Worm (Caenorhabditis elegans) whole organism, late embryonic: ENCODE results near the gene M117.3.
A peak's percentile ranks its signal among the peaks of the same experiment; 100 is the strongest.

ENCODE experiments used
- C38D4.7 ChIP-seq: fragments of 200-800 bp; sonication (Bioruptor generic); optimal IDR thresholded peaks from 2 replicates; lab custom pipeline; 2018; ENCODE audit warnings: mild to moderate bottlenecking, missing genetic modification characterization, moderate library complexity, missing compliant biosample characterization
- F13H6.1 ChIP-seq: sonication (generic microtip); optimal IDR thresholded peaks from 2 replicates; lab custom pipeline; 2016; ENCODE audit warnings: missing genetic modification characterization, missing compliant biosample characterization
- K02D7.2 ChIP-seq: sonication (generic microtip); optimal IDR thresholded peaks from 2 replicates; lab custom pipeline; 2017; ENCODE audit warnings: mild to moderate bottlenecking, missing genetic modification characterization, missing compliant biosample characterization
- K09A11.1 ChIP-seq: sonication (generic microtip); optimal IDR thresholded peaks from 2 replicates; lab custom pipeline; 2017; ENCODE audit warnings: antibody characterized with exemption, mild to moderate bottlenecking, missing genetic modification characterization, missing compliant biosample characterization; ENCODE audit not compliant: insufficient read depth
- ahr-1 ChIP-seq: sonication (generic microtip); optimal IDR thresholded peaks from 2 replicates; lab custom pipeline; 2016; ENCODE audit warnings: missing genetic modification characterization, missing compliant biosample characterization
- ama-1 ChIP-seq: fragments of 150-350 bp; optimal IDR thresholded peaks from 2 replicates; lab custom pipeline; 2014
- ceh-18 ChIP-seq: sonication (generic microtip); optimal IDR thresholded peaks from 2 replicates; lab custom pipeline; 2016; ENCODE audit warnings: missing genetic modification characterization, missing compliant biosample characterization
- ceh-22 ChIP-seq: sonication (generic microtip); optimal IDR thresholded peaks from 2 replicates; lab custom pipeline; 2017; ENCODE audit warnings: missing biosample characterization, missing genetic modification characterization
- ceh-31 ChIP-seq: sonication (generic microtip); optimal IDR thresholded peaks from 2 replicates; lab custom pipeline; 2016; ENCODE audit warnings: missing genetic modification characterization, missing compliant biosample characterization
- ceh-34 ChIP-seq: sonication (generic microtip); optimal IDR thresholded peaks from 2 replicates; lab custom pipeline; 2016; ENCODE audit warnings: mild to moderate bottlenecking, missing genetic modification characterization, missing compliant biosample characterization
- ceh-9 ChIP-seq: sonication (generic microtip); optimal IDR thresholded peaks from 2 replicates; lab custom pipeline; 2016; ENCODE audit warnings: mild to moderate bottlenecking, missing genetic modification characterization, inconsistent platforms, missing compliant biosample characterization
- che-1 ChIP-seq: sonication (generic microtip); optimal IDR thresholded peaks from 2 replicates; lab custom pipeline; 2016; ENCODE audit warnings: mild to moderate bottlenecking, missing genetic modification characterization, missing compliant biosample characterization
- dmd-4 ChIP-seq: sonication (generic microtip); optimal IDR thresholded peaks from 2 replicates; lab custom pipeline; 2016; ENCODE audit warnings: borderline replicate concordance, missing genetic modification characterization, missing compliant biosample characterization
- elt-2 ChIP-seq: sonication (generic microtip); optimal IDR thresholded peaks from 2 replicates; lab custom pipeline; 2016; ENCODE audit warnings: missing genetic modification reagents, missing genetic modification characterization, missing compliant biosample characterization
- eyg-1 ChIP-seq: sonication (generic microtip); optimal IDR thresholded peaks from 2 replicates; lab custom pipeline; 2016; ENCODE audit warnings: missing genotype, missing genetic modification characterization, missing compliant biosample characterization
- fkh-6 ChIP-seq: sonication (generic microtip); optimal IDR thresholded peaks from 2 replicates; lab custom pipeline; 2016; ENCODE audit warnings: missing genetic modification characterization, missing compliant biosample characterization
- gmeb-2 ChIP-seq: sonication (generic microtip); optimal IDR thresholded peaks from 2 replicates; lab custom pipeline; 2016; ENCODE audit warnings: missing genetic modification characterization, inconsistent platforms, missing compliant biosample characterization
- hlh-15 ChIP-seq: sonication (generic microtip); optimal IDR thresholded peaks from 2 replicates; lab custom pipeline; 2016; ENCODE audit warnings: missing genetic modification characterization, missing compliant biosample characterization
- hlh-30 ChIP-seq: sonication (generic microtip); optimal IDR thresholded peaks from 2 replicates; lab custom pipeline; 2017; ENCODE audit warnings: antibody characterized with exemption, missing genetic modification characterization, missing compliant biosample characterization; ENCODE audit not compliant: insufficient read depth
- hlh-6 ChIP-seq: sonication (generic microtip); optimal IDR thresholded peaks from 2 replicates; lab custom pipeline; 2016; ENCODE audit warnings: missing genotype, missing genetic modification characterization, missing compliant biosample characterization
- hlh-8 ChIP-seq: sonication (generic microtip); optimal IDR thresholded peaks from 2 replicates; lab custom pipeline; 2016; ENCODE audit warnings: missing genotype, missing genetic modification characterization, missing compliant biosample characterization
- lim-6 ChIP-seq: sonication (generic microtip); optimal IDR thresholded peaks from 2 replicates; lab custom pipeline; 2016; ENCODE audit warnings: missing genetic modification characterization, missing compliant biosample characterization
- lin-11 ChIP-seq: fragments of 200-800 bp; sonication (Bioruptor generic); optimal IDR thresholded peaks from 2 replicates; lab custom pipeline; 2018; ENCODE audit warnings: mild to moderate bottlenecking, missing genetic modification characterization, missing compliant biosample characterization
- nfya-1 ChIP-seq: sonication (generic microtip); optimal IDR thresholded peaks from 2 replicates; lab custom pipeline; 2017; ENCODE audit warnings: missing genetic modification characterization, mild to moderate bottlenecking, missing compliant biosample characterization, antibody characterized with exemption, moderate library complexity
- nhr-232 ChIP-seq: sonication (generic microtip); optimal IDR thresholded peaks from 2 replicates; lab custom pipeline; 2016; ENCODE audit warnings: missing genetic modification characterization, missing compliant biosample characterization
- npax-4 ChIP-seq: sonication (generic microtip); optimal IDR thresholded peaks from 2 replicates; lab custom pipeline; 2016; ENCODE audit warnings: missing genetic modification characterization, missing compliant biosample characterization
- pag-3 ChIP-seq: sonication (generic microtip); optimal IDR thresholded peaks from 2 replicates; lab custom pipeline; 2016; ENCODE audit warnings: missing compliant biosample characterization, missing genetic modification characterization, borderline replicate concordance
- pax-1 ChIP-seq: fragments of 150-350 bp; optimal IDR thresholded peaks from 2 replicates; lab custom pipeline; 2014; ENCODE audit warnings: missing biosample characterization, missing genetic modification characterization
- pha-4 ChIP-seq: fragments of 150-350 bp; optimal IDR thresholded peaks from 2 replicates; lab custom pipeline; 2018; ENCODE audit warnings: missing biosample characterization, missing genetic modification reagents, missing genetic modification characterization
- pros-1 ChIP-seq: fragments of 150-350 bp; optimal IDR thresholded peaks from 2 replicates; lab custom pipeline; 2014; ENCODE audit warnings: missing biosample characterization, missing genetic modification reagents, missing genetic modification characterization
- rnt-1 ChIP-seq: sonication (generic microtip); optimal IDR thresholded peaks from 2 replicates; lab custom pipeline; 2016; ENCODE audit warnings: missing genetic modification characterization, missing compliant biosample characterization
- sox-4 ChIP-seq: sonication (generic microtip); optimal IDR thresholded peaks from 2 replicates; lab custom pipeline; 2017; ENCODE audit warnings: mild to moderate bottlenecking, missing genetic modification characterization, inconsistent platforms, missing compliant biosample characterization
- syd-9 ChIP-seq: sonication (generic microtip); optimal IDR thresholded peaks from 2 replicates; lab custom pipeline; 2016; ENCODE audit warnings: mild to moderate bottlenecking, missing genetic modification characterization, moderate library complexity, missing compliant biosample characterization
- tbx-7 ChIP-seq: sonication (generic microtip); optimal IDR thresholded peaks from 2 replicates; lab custom pipeline; 2016; ENCODE audit warnings: missing genotype, missing genetic modification characterization, missing compliant biosample characterization

M117.3 gene

ce11 chrIV:11857159-11857565 is 35.2 kb downstream of the M117.3 start (continued):
- peak; percentile 16 for TF ChIP-seq F13H6.1 (tag; lab: Kevin White, UChicago)
- peak; percentile 44 for TF ChIP-seq hlh-6
- peak; percentile 6 for TF ChIP-seq K09A11.1 (tag; lab: Kevin White, UChicago)
- peak; percentile 57 for TF ChIP-seq pag-3
- peak; percentile 47 for TF ChIP-seq dmd-4 (tag; lab: Kevin White, UChicago)
- TF ChIP-seq hlh-30 (tag; lab: Kevin White, UChicago), result no peak
- no peak for TF ChIP-seq hlh-15 (tag; lab: Kevin White, UChicago)
- TF ChIP-seq lim-6 (tag; lab: Kevin White, UChicago), result no peak
- TF ChIP-seq ceh-18 (tag; lab: Kevin White, UChicago), result peak; percentile 92
- TF ChIP-seq tbx-7 (tag; lab: Kevin White, UChicago), result no peak
- TF ChIP-seq elt-2 (tag; lab: Kevin White, UChicago), result peak; percentile 8

ce11 chrIV:11858142-11858541 is 36.1 kb downstream of the M117.3 start, which contains the start of gene let-92:
Gene let-92 (plus strand): TSS chrIV:11858442.
- TF ChIP-seq ceh-34 (tag; lab: Kevin White, UChicago) (no peak), ceh-31 (tag; lab: Kevin White, UChicago) (no peak), ahr-1 (tag; lab: Kevin White, UChicago) (no peak), ceh-18 (tag; lab: Kevin White, UChicago) (no peak), syd-9 (no peak), hlh-8 (tag; lab: Kevin White, UChicago) (no peak)

- TF ChIP-seq pros-1 (tag; lab: Kevin White, UChicago) (no peak), ahr-1 (tag; lab: Kevin White, UChicago) (no peak), C38D4.7 (no peak), hlh-30 (tag; lab: Kevin White, UChicago) (no peak), elt-2 (tag; lab: Kevin White, UChicago) (no peak), sox-4 (tag; lab: Kevin White, UChicago) (no peak), npax-4 (no peak), eyg-1 (tag; lab: Kevin White, UChicago) (no peak), ama-1 (lab: Kevin White, UChicago) (no peak), lin-11 (no peak), gmeb-2 (tag; lab: Kevin White, UChicago) (no peak), rnt-1 (tag; lab: Kevin White, UChicago) (no peak), syd-9 (no peak), che-1 (tag; lab: Kevin White, UChicago) (no peak), pag-3 (no peak), ceh-18 (tag; lab: Kevin White, UChicago) (no peak), K02D7.2 (tag; lab: Kevin White, UChicago) (no peak), ceh-34 (tag; lab: Kevin White, UChicago) (no peak)
Observed at ce11 chrIV:11859995-11860605, 38.1 kb downstream of the M117.3 start, which contains the start of gene mob-1. Gene mob-1 (plus strand): TSS chrIV:11860555.

ce11 chrIV:11863428-11863827 is 41.4 kb downstream of the M117.3 start:
- TF ChIP-seq rnt-1 (tag; lab: Kevin White, UChicago) (no peak), nfya-1 (tag; lab: Kevin White, UChicago) (no peak), hlh-8 (tag; lab: Kevin White, UChicago) (no peak), pax-1 (tag; lab: Kevin White, UChicago) (no peak), nhr-232 (tag; lab: Kevin White, UChicago) (no peak), che-1 (tag; lab: Kevin White, UChicago) (no peak), ceh-22 (no peak), fkh-6 (tag; lab: Kevin White, UChicago) (no peak), npax-4 (no peak), syd-9 (no peak), pha-4 (tag; lab: Kevin White, UChicago) (no peak), tbx-7 (tag; lab: Kevin White, UChicago) (no peak), ceh-9 (no peak), sox-4 (tag; lab: Kevin White, UChicago) (no peak), hlh-30 (tag; lab: Kevin White, UChicago) (no peak)
- TF ChIP-seq, all 69 proteins: peak for 0
